Worm (Caenorhabditis elegans): ENCODE measurements around the gene gsy-1.

DNA sequence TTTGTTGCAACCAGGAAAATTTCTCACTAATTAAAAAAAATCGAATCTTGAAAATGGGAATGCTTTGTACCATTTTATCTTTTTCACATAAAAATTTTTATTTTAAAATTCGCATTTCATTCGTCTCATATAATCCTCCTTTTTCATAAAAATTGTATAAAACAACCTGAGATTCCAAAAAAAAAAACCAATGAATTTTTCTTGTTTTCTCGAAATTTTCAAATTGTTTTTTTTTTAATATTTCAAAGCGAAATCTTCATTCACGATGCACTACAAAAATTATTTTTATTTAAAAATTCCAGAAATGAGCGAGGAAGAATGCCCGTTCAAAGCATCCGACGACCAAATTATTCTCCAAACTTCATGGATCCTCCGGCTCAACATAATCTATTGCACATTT lies 7.1 kb upstream of the gsy-1 start, which contains the start of gene sra-14:
- TF ChIP-seq elt-3 (tag; optimal IDR thresholded peaks at IDR 0.05) (no peak), ztf-11 (tag; optimal IDR thresholded peaks at IDR 0.05) (no peak), lsy-2 (tag; optimal IDR thresholded peaks at IDR 0.05) (no peak), ces-1 (GFP tag; optimal IDR thresholded peaks at IDR 0.05) (no peak)
